Worm (Caenorhabditis elegans): ENCODE results near the gene F35E8.9.

DNA sequence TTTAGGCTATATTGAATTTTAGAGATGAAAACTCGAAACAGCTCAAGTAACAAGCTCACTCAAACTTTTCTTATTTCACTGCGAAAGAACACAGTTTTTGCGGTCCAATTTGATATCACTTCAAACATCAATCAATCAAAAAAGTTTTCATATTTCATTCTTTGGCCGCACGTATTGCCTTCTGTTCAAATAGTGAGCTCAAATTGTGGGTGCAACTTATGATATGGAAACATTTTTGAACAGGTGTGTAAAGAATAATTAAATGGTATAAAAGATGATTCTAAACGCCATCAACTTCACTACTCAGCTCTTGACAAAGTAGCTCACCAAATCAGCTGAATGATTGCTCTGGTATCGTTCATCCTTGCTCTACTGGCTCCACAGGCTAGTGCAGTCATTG is 17.7 kb downstream of the F35E8.9 start, which contains the start of gene T06C12.14:
- no peak for TF ChIP-seq pbrm-1 (GFP tag; IDR thresholded peaks at IDR 0.05)
- no peak for TF ChIP-seq ama-1 (optimal IDR thresholded peaks at IDR 0.05)
- TF ChIP-seq ama-1 (GFP tag; optimal IDR thresholded peaks at IDR 0.05), result no peak
- no peak for TF ChIP-seq mes-4 (tag; optimal IDR thresholded peaks at IDR 0.05)
- TF ChIP-seq zim-3 (tag; optimal IDR thresholded peaks at IDR 0.05), result no peak
- TF ChIP-seq ceh-40 (GFP tag; IDR thresholded peaks at IDR 0.05), result no peak

All from whole organism, young adult.